Fruit fly (Drosophila melanogaster) whole organism: Measurements from ENCODE around the gene Nepl12.

Experiments used
- CG8478 ChIP-seq: fragments of >200 bp; optimal IDR thresholded peaks from 2 replicates; lab custom pipeline; 2018; ENCODE audit warnings: inconsistent platforms
- Dll ChIP-seq: fragments of >200 bp; optimal IDR thresholded peaks from 2 replicates; lab custom pipeline; 2017
- EcR ChIP-seq, 2 experiments: fragments of >200 bp; optimal IDR thresholded peaks; 2 replicates each; lab custom pipeline; 2017; ENCODE audit warnings: missing biosample characterization in 2 of 2, missing genetic modification characterization in 2 of 2, missing genetic modification reagents in 2 of 2
- pan ChIP-seq: fragments of >200 bp; optimal IDR thresholded peaks from 2 replicates; lab custom pipeline; 2017
- psq ChIP-seq: fragments of >200 bp; optimal IDR thresholded peaks from 2 replicates; lab custom pipeline; 2017
- usp ChIP-seq: fragments of >200 bp; optimal IDR thresholded peaks from 2 replicates; lab custom pipeline; 2017; ENCODE audit warnings: missing biosample characterization, missing genetic modification characterization, mixed read lengths

The Nepl12 gene

dm6 chr3R:9640313-9640712 lies 35.0 kb upstream of the Nepl12 start:
- TF ChIP-seq usp (GFP tag; lab: Kevin White, UChicago) (no peak), psq (lab: Kevin White, UChicago) (no peak), pan (lab: Kevin White, UChicago) (no peak), CG8478 (lab: Kevin White, UChicago) (no peak), EcR (GFP tag; optimal IDR thresholded peaks at IDR 0.05; lab: Kevin White, UChicago) (no peak), Dll (lab: Kevin White, UChicago) (no peak)

dm6 chr3R:9643977-9644376 lies 31.3 kb upstream of the Nepl12 start:
- TF ChIP-seq psq (lab: Kevin White, UChicago) = no peak

- no peak for TF ChIP-seq EcR (GFP tag; optimal IDR thresholded peaks at IDR 0.05; lab: Kevin White, UChicago)
- TF ChIP-seq pan (lab: Kevin White, UChicago) = no peak
- no peak for TF ChIP-seq psq (lab: Kevin White, UChicago)
- no peak for TF ChIP-seq usp (GFP tag; lab: Kevin White, UChicago)
- TF ChIP-seq Dll (lab: Kevin White, UChicago) = no peak
- no peak for TF ChIP-seq CG8478 (lab: Kevin White, UChicago)
Observed at dm6 chr3R:9644620-9645019, 30.7 kb upstream of the Nepl12 start.

- TF ChIP-seq psq (lab: Kevin White, UChicago) = no peak
- no peak for TF ChIP-seq CG8478 (lab: Kevin White, UChicago)
- no peak for TF ChIP-seq Dll (lab: Kevin White, UChicago)
- TF ChIP-seq EcR (GFP tag; optimal IDR thresholded peaks at IDR 0.05; lab: Kevin White, UChicago) = no peak
- TF ChIP-seq usp (GFP tag; lab: Kevin White, UChicago) = no peak
- no peak for TF ChIP-seq pan (lab: Kevin White, UChicago)
Observed at dm6 chr3R:9646104-9646707, 29.1 kb upstream of the Nepl12 start, which contains the start of gene Fst. Gene Fst, minus strand, starts transcription at chr3R:9646154.

dm6 chr3R:9665405-9665804 lies 9.9 kb upstream of the Nepl12 start:
- TF ChIP-seq CG8478 (lab: Kevin White, UChicago) (no peak), Dll (lab: Kevin White, UChicago) (no peak), pan (lab: Kevin White, UChicago) (no peak), usp (GFP tag; lab: Kevin White, UChicago) (no peak), psq (lab: Kevin White, UChicago) (no peak), EcR (GFP tag; optimal IDR thresholded peaks at IDR 0.05; lab: Kevin White, UChicago) (no peak)

dm6 chr3R:9673207-9673606 lies 2.1 kb upstream of the Nepl12 start:
- TF ChIP-seq pan (lab: Kevin White, UChicago) = no peak
- no peak for TF ChIP-seq Dll (lab: Kevin White, UChicago)
- TF ChIP-seq psq (lab: Kevin White, UChicago) = no peak
- TF ChIP-seq usp (GFP tag; lab: Kevin White, UChicago) = no peak
- TF ChIP-seq CG8478 (lab: Kevin White, UChicago) = no peak
- no peak for TF ChIP-seq EcR (GFP tag; optimal IDR thresholded peaks at IDR 0.05; lab: Kevin White, UChicago)

- TF ChIP-seq psq (lab: Kevin White, UChicago) (no peak), CG8478 (lab: Kevin White, UChicago) (no peak), pan (lab: Kevin White, UChicago) (no peak), Dll (lab: Kevin White, UChicago) (no peak), usp (GFP tag; lab: Kevin White, UChicago) (no peak), EcR (GFP tag; optimal IDR thresholded peaks at IDR 0.05; lab: Kevin White, UChicago) (no peak)
Observed at dm6 chr3R:9674196-9674693, 1.1 kb upstream of the Nepl12 start, which contains the start of gene Dhc1. Gene Dhc1, minus strand, starts transcription at chr3R:9674643.

- TF ChIP-seq CG8478 (lab: Kevin White, UChicago) = no peak
- no peak for TF ChIP-seq usp (GFP tag; lab: Kevin White, UChicago)
- no peak for TF ChIP-seq psq (lab: Kevin White, UChicago)
- TF ChIP-seq EcR (GFP tag; optimal IDR thresholded peaks at IDR 0.05; lab: Kevin White, UChicago) = no peak
- no peak for TF ChIP-seq pan (lab: Kevin White, UChicago)
- no peak for TF ChIP-seq Dll (lab: Kevin White, UChicago)
Observed at dm6 chr3R:9677734-9678341, 2.5 kb downstream of the Nepl12 start, which contains the start of gene p23. Gene p23, plus strand, starts transcription at chr3R:9677927.

dm6 chr3R:9679746-9680145 lies 4.4 kb downstream of the Nepl12 start, which contains the start of gene nmdyn-D7:
Gene nmdyn-D7, plus strand, starts transcription at chr3R:9679939.
- TF ChIP-seq EcR (GFP tag; optimal IDR thresholded peaks at IDR 0.05; lab: Kevin White, UChicago) (no peak), pan (lab: Kevin White, UChicago) (no peak), Dll (lab: Kevin White, UChicago) (no peak), usp (GFP tag; lab: Kevin White, UChicago) (no peak), CG8478 (lab: Kevin White, UChicago) (no peak), psq (lab: Kevin White, UChicago) (no peak)

dm6 chr3R:9683064-9683682 lies 7.8 kb downstream of the Nepl12 start:
- TF ChIP-seq usp (GFP tag; lab: Kevin White, UChicago) (no peak), CG8478 (lab: Kevin White, UChicago) (no peak), psq (lab: Kevin White, UChicago) (no peak), EcR (GFP tag; optimal IDR thresholded peaks at IDR 0.05; lab: Kevin White, UChicago) (no peak), pan (lab: Kevin White, UChicago) (no peak), Dll (lab: Kevin White, UChicago) (no peak)

dm6 chr3R:9684125-9684524 lies 8.8 kb downstream of the Nepl12 start, which contains the start of gene CG9444:
Gene CG9444, minus strand, starts transcription at chr3R:9684264.
- TF ChIP-seq CG8478 (lab: Kevin White, UChicago) (no peak), psq (lab: Kevin White, UChicago) (no peak), EcR (GFP tag; optimal IDR thresholded peaks at IDR 0.05; lab: Kevin White, UChicago) (no peak), usp (GFP tag; lab: Kevin White, UChicago) (no peak), pan (lab: Kevin White, UChicago) (no peak), Dll (lab: Kevin White, UChicago) (no peak)
